Worm (Caenorhabditis elegans): Measurements from ENCODE around the gene srt-24.

ce11 chrIV:716323-716722 is 14.5 kb downstream of the srt-24 start, which contains the start of gene clec-164:
- no peak for TF ChIP-seq egl-27 (tag; optimal IDR thresholded peaks at IDR 0.05)
- no peak for TF ChIP-seq zag-1 (tag; optimal IDR thresholded peaks at IDR 0.05)
- TF ChIP-seq hmg-11 (tag; optimal IDR thresholded peaks at IDR 0.05) = no peak
- no peak for TF ChIP-seq ama-1 (optimal IDR thresholded peaks at IDR 0.05)
- TF ChIP-seq elt-3 (tag; optimal IDR thresholded peaks at IDR 0.05) = no peak
- TF ChIP-seq fkh-10 (GFP tag; optimal IDR thresholded peaks at IDR 0.05) = no peak
- TF ChIP-seq ztf-4 (tag; optimal IDR thresholded peaks at IDR 0.05) = no peak
- TF ChIP-seq unc-39 (tag; optimal IDR thresholded peaks at IDR 0.05) = no peak
